Worm (Caenorhabditis elegans) whole organism, young adult: Measurements from ENCODE around the gene farl-11.
A peak's percentile ranks its signal among the peaks of the same experiment; 100 is the strongest.

ENCODE experiments used
- B0019.2 ChIP-seq: fragments of 200-800 bp; sonication (Bioruptor generic); conservative IDR thresholded peaks from 2 replicates; pipeline ENCODE4 v1.3.6; 2022; ENCODE audit warnings: missing genetic modification reagents, missing genetic modification characterization, missing compliant biosample characterization
- B0035.1 ChIP-seq: sonication (generic microtip); optimal IDR thresholded peaks from 2 replicates; lab custom pipeline; 2016; ENCODE audit warnings: missing genetic modification characterization, mild to moderate bottlenecking, missing compliant biosample characterization, missing genotype, missing genetic modification reagents
- B0261.1 ChIP-seq: sonication (generic microtip); optimal IDR thresholded peaks from 2 replicates; lab custom pipeline; 2016; ENCODE audit warnings: mild to moderate bottlenecking, missing genetic modification characterization, moderate library complexity, missing compliant biosample characterization
- C17E4.6 ChIP-seq: fragments of 200-800 bp; sonication (Bioruptor generic); IDR thresholded peaks from 2 replicates; pipeline ENCODE4 v1.3.6; 2022; ENCODE audit warnings: missing genetic modification reagents, missing genetic modification characterization, missing compliant biosample characterization
- F33H1.4 ChIP-seq: fragments of 200-800 bp; sonication (Bioruptor generic); IDR thresholded peaks from 2 replicates; pipeline ENCODE4 v1.3.6; 2022; ENCODE audit warnings: missing genetic modification reagents, missing genetic modification characterization, missing compliant biosample characterization
- F49E8.2 ChIP-seq: sonication (generic microtip); optimal IDR thresholded peaks from 3 replicates; lab custom pipeline; 2017; ENCODE audit warnings: missing genetic modification characterization, mild to moderate bottlenecking, missing compliant biosample characterization, antibody characterized with exemption, moderate library complexity; ENCODE audit not compliant: insufficient read depth
- F57A8.1 ChIP-seq: fragments of 200-800 bp; sonication (Bioruptor generic); optimal IDR thresholded peaks from 2 replicates; lab custom pipeline; 2018; ENCODE audit warnings: mild to moderate bottlenecking, missing genetic modification characterization, moderate library complexity, missing compliant biosample characterization
- F57C9.4 ChIP-seq: sonication (generic microtip); optimal IDR thresholded peaks from 2 replicates; lab custom pipeline; 2017; ENCODE audit warnings: mild to moderate bottlenecking, missing genetic modification characterization, missing compliant biosample characterization
- T07F8.4 ChIP-seq: sonication (generic microtip); optimal IDR thresholded peaks from 2 replicates; lab custom pipeline; 2016; ENCODE audit warnings: mild to moderate bottlenecking, missing genetic modification characterization, moderate library complexity, missing compliant biosample characterization
- Y56A3A.18 ChIP-seq: fragments of 200-800 bp; sonication (Bioruptor generic); IDR thresholded peaks from 2 replicates; pipeline ENCODE4 v1.3.6; 2022; ENCODE audit warnings: missing genetic modification reagents, missing genetic modification characterization, missing compliant biosample characterization
- Y67H2A.10 ChIP-seq: fragments of 200-800 bp; sonication (Bioruptor generic); conservative IDR thresholded peaks from 2 replicates; pipeline ENCODE4 v1.3.6; 2022; ENCODE audit warnings: missing genetic modification reagents, missing genetic modification characterization, missing compliant biosample characterization
- Y95B8A.8 ChIP-seq: fragments of 200-800 bp; sonication (Bioruptor generic); IDR thresholded peaks from 2 replicates; pipeline ENCODE4 v1.3.6; 2022; ENCODE audit warnings: missing genetic modification reagents, missing genetic modification characterization, missing compliant biosample characterization
- ama-1 ChIP-seq, 3 experiments: fragments of 150-350 bp in 1 of 3; sonication (generic microtip) in 2 of 3; optimal IDR thresholded peaks; 2 replicates each; lab custom pipeline; 2014 to 2018; ENCODE audit warnings: missing biosample characterization in 2 of 3, missing genetic modification characterization in 2 of 3, missing genetic modification reagents in 2 of 3
- bed-1 ChIP-seq: fragments of 200-800 bp; sonication (Bioruptor generic); IDR thresholded peaks from 2 replicates; pipeline ENCODE4 v1.3.6; 2022; ENCODE audit warnings: missing genetic modification reagents, missing genetic modification characterization, missing compliant biosample characterization
- bed-2 ChIP-seq: fragments of 200-800 bp; sonication (Bioruptor generic); IDR thresholded peaks from 2 replicates; pipeline ENCODE4 v1.3.6; 2022; ENCODE audit warnings: missing genetic modification reagents, missing genetic modification characterization, missing compliant biosample characterization
- chd-7 ChIP-seq: sonication (generic microtip); optimal IDR thresholded peaks from 2 replicates; lab custom pipeline; 2016; ENCODE audit warnings: mild to moderate bottlenecking, missing genetic modification characterization, moderate library complexity, missing compliant biosample characterization
- dpff-1 ChIP-seq: sonication (generic microtip); optimal IDR thresholded peaks from 2 replicates; lab custom pipeline; 2017; ENCODE audit warnings: mild to moderate bottlenecking, missing genetic modification characterization, missing compliant biosample characterization
- egl-18 ChIP-seq: fragments of 200-800 bp; sonication (Bioruptor generic); IDR thresholded peaks from 2 replicates; pipeline ENCODE4 v1.3.6; 2022; ENCODE audit warnings: missing genetic modification reagents, missing genetic modification characterization, missing compliant biosample characterization
- egl-44 ChIP-seq: fragments of 200-800 bp; sonication (Bioruptor generic); IDR thresholded peaks from 2 replicates; pipeline ENCODE4 v1.3.6; 2022; ENCODE audit warnings: missing genetic modification reagents, missing genetic modification characterization, missing compliant biosample characterization
- ekl-4 ChIP-seq: fragments of 200-800 bp; sonication (Bioruptor generic); IDR thresholded peaks from 2 replicates; pipeline ENCODE4 v1.3.6; 2022; ENCODE audit warnings: missing genetic modification reagents, missing genetic modification characterization, missing compliant biosample characterization
- him-1 ChIP-seq: sonication (generic microtip); optimal IDR thresholded peaks from 2 replicates; lab custom pipeline; 2016; ENCODE audit warnings: missing genotype, missing genetic modification reagents, missing genetic modification characterization, missing compliant biosample characterization
- lag-1 ChIP-seq: fragments of 200-800 bp; sonication (Bioruptor generic); IDR thresholded peaks from 2 replicates; pipeline ENCODE4 v1.3.6; 2022; ENCODE audit warnings: missing genetic modification reagents, missing genetic modification characterization, missing compliant biosample characterization
- let-526 ChIP-seq: fragments of 200-800 bp; sonication (Bioruptor generic); IDR thresholded peaks from 2 replicates; pipeline ENCODE4 v1.3.6; 2022; ENCODE audit warnings: missing genetic modification reagents, missing genetic modification characterization, missing compliant biosample characterization
- let-607 ChIP-seq, 2 experiments: fragments of 200-800 bp in 1 of 2; sonication (Bioruptor generic) in 1 of 2; sonication (generic microtip) in 1 of 2; optimal IDR thresholded peaks; 2 replicates each; lab custom pipeline; 2016 to 2018; ENCODE audit warnings: mild to moderate bottlenecking in 2 of 2, missing compliant biosample characterization in 2 of 2, missing genetic modification characterization in 2 of 2, moderate library complexity in 2 of 2, missing genotype in 1 of 2
- lin-35 ChIP-seq, 3 experiments: fragments of 150-350 bp in 2 of 3; sonication (generic microtip) in 1 of 3; optimal IDR thresholded peaks; 2 replicates each; lab custom pipeline; 2014 to 2018; ENCODE audit warnings: missing biosample characterization in 3 of 3, missing genetic modification characterization in 3 of 3, missing genetic modification reagents in 3 of 3
- lin-40 ChIP-seq: sonication (generic microtip); optimal IDR thresholded peaks from 2 replicates; lab custom pipeline; 2016; ENCODE audit warnings: missing genetic modification characterization, mild to moderate bottlenecking, missing compliant biosample characterization, missing genotype, missing genetic modification reagents
- lsy-27 ChIP-seq: sonication (generic microtip); optimal IDR thresholded peaks from 2 replicates; lab custom pipeline; 2017; ENCODE audit warnings: missing genetic modification characterization, mild to moderate bottlenecking, missing compliant biosample characterization, antibody characterized with exemption, missing genotype, borderline replicate concordance; ENCODE audit not compliant: insufficient read depth
- madf-10 ChIP-seq: sonication (generic microtip); optimal IDR thresholded peaks from 2 replicates; lab custom pipeline; 2016; ENCODE audit warnings: mild to moderate bottlenecking, missing genetic modification characterization, missing compliant biosample characterization
- madf-6 ChIP-seq: fragments of 200-800 bp; sonication (Bioruptor generic); IDR thresholded peaks from 2 replicates; pipeline ENCODE4 v1.3.6; 2022; ENCODE audit warnings: missing genetic modification reagents, missing genetic modification characterization, missing compliant biosample characterization
- madf-8 ChIP-seq: fragments of 200-800 bp; sonication (Bioruptor generic); conservative IDR thresholded peaks from 2 replicates; pipeline ENCODE4 v1.3.6; 2022; ENCODE audit warnings: missing genetic modification reagents, missing genetic modification characterization, missing compliant biosample characterization
- nfya-1 ChIP-seq: sonication (generic microtip); optimal IDR thresholded peaks from 2 replicates; lab custom pipeline; 2017; ENCODE audit warnings: antibody characterized with exemption, missing compliant biosample characterization, missing genetic modification characterization, borderline replicate concordance; ENCODE audit not compliant: insufficient read depth
- nfyb-1 ChIP-seq: fragments of 200-800 bp; sonication (Bioruptor generic); IDR thresholded peaks from 2 replicates; pipeline ENCODE4 v1.3.6; 2022; ENCODE audit warnings: missing genetic modification reagents, missing genetic modification characterization, missing compliant biosample characterization
- nhr-179 ChIP-seq: sonication (generic microtip); optimal IDR thresholded peaks from 2 replicates; lab custom pipeline; 2016; ENCODE audit warnings: mild to moderate bottlenecking, missing genetic modification characterization, missing compliant biosample characterization
- nhr-90 ChIP-seq: sonication (generic microtip); optimal IDR thresholded peaks from 2 replicates; lab custom pipeline; 2016; ENCODE audit warnings: missing genotype, mild to moderate bottlenecking, missing genetic modification characterization, missing compliant biosample characterization
- pbrm-1 ChIP-seq: fragments of 200-800 bp; sonication (Bioruptor generic); IDR thresholded peaks from 2 replicates; pipeline ENCODE4 v1.3.6; 2022; ENCODE audit warnings: missing genetic modification reagents, missing genetic modification characterization, missing compliant biosample characterization
- pha-4 ChIP-seq: fragments of 150-350 bp; sonication (generic microtip); optimal IDR thresholded peaks from 2 replicates; lab custom pipeline; 2014; ENCODE audit warnings: missing biosample characterization, missing genetic modification reagents, missing genetic modification characterization
- sdz-38 ChIP-seq: sonication (generic microtip); optimal IDR thresholded peaks from 2 replicates; lab custom pipeline; 2016; ENCODE audit warnings: missing genotype, missing genetic modification characterization, missing compliant biosample characterization
- somi-1 ChIP-seq: fragments of 200-800 bp; sonication (Bioruptor generic); optimal IDR thresholded peaks from 2 replicates; lab custom pipeline; 2018; ENCODE audit warnings: mild to moderate bottlenecking, missing genetic modification characterization, missing compliant biosample characterization
- tbp1 ChIP-seq: fragments of 200-800 bp; sonication (Bioruptor generic); optimal IDR thresholded peaks from 2 replicates; lab custom pipeline; 2018; ENCODE audit warnings: mild to moderate bottlenecking, missing genetic modification characterization, missing compliant biosample characterization
- tlf-1 ChIP-seq: fragments of 200-800 bp; sonication (Bioruptor generic); optimal IDR thresholded peaks from 2 replicates; lab custom pipeline; 2018; ENCODE audit warnings: mild to moderate bottlenecking, missing genetic modification characterization, missing compliant biosample characterization
- xnd-1 ChIP-seq: sonication (generic microtip); optimal IDR thresholded peaks from 2 replicates; lab custom pipeline; 2016; ENCODE audit warnings: missing genotype, missing genetic modification reagents, missing genetic modification characterization, missing compliant biosample characterization
- ztf-22 ChIP-seq: fragments of 200-800 bp; sonication (Bioruptor generic); optimal IDR thresholded peaks from 2 replicates; lab custom pipeline; 2018; ENCODE audit warnings: mild to moderate bottlenecking, missing genetic modification characterization, moderate library complexity, missing compliant biosample characterization
- ztf-25 ChIP-seq: fragments of 200-800 bp; sonication (Bioruptor generic); IDR thresholded peaks from 2 replicates; pipeline ENCODE4 v1.3.6; 2022; ENCODE audit warnings: missing genetic modification reagents, missing genetic modification characterization, missing compliant biosample characterization
- ztf-28 ChIP-seq: fragments of 200-800 bp; sonication (Bioruptor generic); IDR thresholded peaks from 2 replicates; pipeline ENCODE4 v1.3.6; 2022; ENCODE audit warnings: missing genetic modification reagents, missing genetic modification characterization, missing compliant biosample characterization
- ztf-6 ChIP-seq: fragments of 200-800 bp; sonication (Bioruptor generic); IDR thresholded peaks from 2 replicates; pipeline ENCODE4 v1.3.6; 2022; ENCODE audit warnings: missing genetic modification reagents, missing genetic modification characterization, missing compliant biosample characterization

farl-11 gene

DNA sequence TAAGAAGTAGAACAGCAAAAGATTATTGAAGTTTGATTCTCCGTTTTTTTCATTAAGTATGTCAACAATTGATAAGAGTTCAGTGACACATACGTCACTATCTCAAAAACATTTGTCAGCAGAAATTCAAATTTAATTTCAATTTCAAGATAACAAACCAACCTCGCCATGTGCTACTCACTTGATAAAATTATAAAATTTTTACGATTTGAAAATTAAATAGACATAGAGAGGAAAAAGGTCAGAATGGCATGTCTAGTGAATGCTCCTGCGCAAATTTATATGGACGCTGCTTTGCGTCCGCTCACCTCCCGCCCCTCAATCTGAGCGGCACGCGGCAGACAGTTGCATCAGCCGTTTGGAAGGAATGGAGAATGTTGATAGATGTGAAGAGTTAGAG lies 44.6 kb downstream of the farl-11 start (continued):
- no peak for TF ChIP-seq lsy-27 (tag; lab: Kevin White, UChicago)
- no peak for TF ChIP-seq let-526 (GFP tag; lab: Robert Waterston, UW)
- no peak for TF ChIP-seq tlf-1 (GFP tag; lab: Kevin White, UChicago)
- TF ChIP-seq egl-18 (GFP tag; lab: Robert Waterston, UW) = no peak
- no peak for TF ChIP-seq madf-8
- TF ChIP-seq C17E4.6 = no peak
- TF ChIP-seq bed-2 (GFP tag; lab: Robert Waterston, UW) = no peak
- peak; percentile 21 for TF ChIP-seq madf-10 (tag; lab: Kevin White, UChicago)
- TF ChIP-seq ekl-4 (GFP tag; lab: Robert Waterston, UW) = no peak
- no peak for TF ChIP-seq bed-1
- TF ChIP-seq dpff-1 (tag; lab: Kevin White, UChicago) = no peak
- TF ChIP-seq lin-35 (GFP tag; optimal IDR thresholded peaks at IDR 0.05; lab: Kevin White, UChicago) = no peak
- TF ChIP-seq nhr-179 (tag; lab: Kevin White, UChicago) = no peak
- TF ChIP-seq F57A8.1 (GFP tag; lab: Kevin White, UChicago) = no peak
- peak; percentile 32 for TF ChIP-seq tbp1 (GFP tag; lab: Kevin White, UChicago)
- TF ChIP-seq ztf-22 (GFP tag; lab: Kevin White, UChicago) = peak; percentile 79
- TF ChIP-seq egl-44 (GFP tag; lab: Robert Waterston, UW) = no peak
- no peak for TF ChIP-seq T07F8.4 (tag; lab: Kevin White, UChicago)
- TF ChIP-seq chd-7 = peak; percentile 30
- no peak for TF ChIP-seq Y95B8A.8 (GFP tag; lab: Robert Waterston, UW)
- no peak for TF ChIP-seq ama-1 (optimal IDR thresholded peaks at IDR 0.05; lab: Kevin White, UChicago)
- no peak for TF ChIP-seq ama-1 (GFP tag; optimal IDR thresholded peaks at IDR 0.05; lab: Kevin White, UChicago)
- TF ChIP-seq pha-4 = no peak
- no peak for TF ChIP-seq sdz-38 (tag; lab: Kevin White, UChicago)
- TF ChIP-seq B0019.2 (GFP tag; lab: Robert Waterston, UW) = no peak
- no peak for TF ChIP-seq lin-40 (tag; lab: Kevin White, UChicago)
- TF ChIP-seq F33H1.4 = no peak
- TF ChIP-seq pbrm-1 (GFP tag; lab: Robert Waterston, UW) = no peak
- TF ChIP-seq somi-1 (GFP tag; lab: Kevin White, UChicago) = no peak
- peak; percentile 57 for TF ChIP-seq nhr-90 (tag; lab: Kevin White, UChicago)
- TF ChIP-seq ztf-6 (GFP tag; lab: Robert Waterston, UW) = no peak
- TF ChIP-seq him-1 (tag; lab: Kevin White, UChicago) = no peak
- no peak for TF ChIP-seq nfya-1 (tag; lab: Kevin White, UChicago)
- TF ChIP-seq ztf-28 (GFP tag; lab: Robert Waterston, UW) = no peak
- TF ChIP-seq Y67H2A.10 (GFP tag; lab: Robert Waterston, UW) = no peak
- TF ChIP-seq xnd-1 (tag; lab: Kevin White, UChicago) = no peak
- TF ChIP-seq madf-6 (GFP tag; lab: Robert Waterston, UW) = no peak
- no peak for TF ChIP-seq F49E8.2
- no peak for TF ChIP-seq B0035.1 (tag; lab: Kevin White, UChicago)
- TF ChIP-seq lag-1 (GFP tag; lab: Robert Waterston, UW) = no peak
- no peak for TF ChIP-seq ztf-25
- no peak for TF ChIP-seq B0261.1 (tag; lab: Kevin White, UChicago)
- no peak for TF ChIP-seq F57C9.4
- TF ChIP-seq Y56A3A.18 (GFP tag; lab: Robert Waterston, UW) = no peak
- TF ChIP-seq let-607 (tag; optimal IDR thresholded peaks at IDR 0.05; lab: Kevin White, UChicago) = peak in 1 of 2 experiments; percentile 85
- TF ChIP-seq nfyb-1 = 0 out of 2 replicates have a peak, but pooled peaks have one; percentile 47
